Worm (Caenorhabditis elegans) whole organism, midembryonic: Measurements from ENCODE around the gene chpf-2.

Experiments
- T22C8.4 ChIP-seq: fragments of 200-800 bp; sonication (Bioruptor generic); IDR thresholded peaks from 2 replicates; pipeline ENCODE4 v1.3.6; 2022; ENCODE audit warnings: missing genetic modification characterization, missing compliant biosample characterization
- cog-1 ChIP-seq: sonication (generic microtip); optimal IDR thresholded peaks from 2 replicates; lab custom pipeline; 2016; ENCODE audit warnings: missing genetic modification characterization, missing compliant biosample characterization
- flt-1 ChIP-seq: fragments of 200-800 bp; sonication (Bioruptor generic); IDR thresholded peaks from 2 replicates; pipeline ENCODE4 v1.3.6; 2022; ENCODE audit warnings: missing genetic modification characterization, missing compliant biosample characterization
- klf-2 ChIP-seq: fragments of 200-800 bp; sonication (Bioruptor generic); conservative IDR thresholded peaks from 2 replicates; pipeline ENCODE4 v1.3.6; 2022; ENCODE audit warnings: missing genetic modification reagents, missing genetic modification characterization, missing compliant biosample characterization
- med-1 ChIP-seq: sonication (generic microtip); optimal IDR thresholded peaks from 2 replicates; lab custom pipeline; 2017; ENCODE audit warnings: missing genetic modification characterization, mild to moderate bottlenecking, missing compliant biosample characterization, antibody characterized with exemption, missing genetic modification reagents; ENCODE audit not compliant: insufficient read depth
- ref-1 ChIP-seq: fragments of 200-800 bp; sonication (Bioruptor generic); conservative IDR thresholded peaks from 2 replicates; pipeline ENCODE4 v1.3.6; 2022; ENCODE audit warnings: missing genetic modification reagents, missing genetic modification characterization, missing compliant biosample characterization
- tab-1 ChIP-seq: fragments of 200-800 bp; sonication (Bioruptor generic); IDR thresholded peaks from 2 replicates; pipeline ENCODE4 v1.3.6; 2022; ENCODE audit warnings: missing genetic modification characterization, missing compliant biosample characterization
- ztf-23 ChIP-seq: fragments of 200-800 bp; sonication (Bioruptor generic); IDR thresholded peaks from 2 replicates; pipeline ENCODE4 v1.3.6; 2022; ENCODE audit warnings: missing genetic modification reagents, missing genetic modification characterization, missing compliant biosample characterization
- ztf-29 ChIP-seq: fragments of 200-800 bp; sonication (Bioruptor generic); IDR thresholded peaks from 2 replicates; pipeline ENCODE4 v1.3.6; 2022; ENCODE audit warnings: missing genetic modification reagents, missing genetic modification characterization, missing compliant biosample characterization

- TF ChIP-seq cog-1 (no peak), ztf-29 (GFP tag; lab: Robert Waterston, UW) (no peak), tab-1 (GFP tag; lab: Robert Waterston, UW) (no peak), flt-1 (GFP tag; lab: Robert Waterston, UW) (no peak), klf-2 (GFP tag; lab: Robert Waterston, UW) (no peak), med-1 (no peak), ref-1 (GFP tag; lab: Robert Waterston, UW) (no peak), ztf-23 (GFP tag; lab: Robert Waterston, UW) (no peak), T22C8.4 (GFP tag; lab: Robert Waterston, UW) (no peak)
Observed at ce11 chrV:3011394-3011793, 27.8 kb downstream of the chpf-2 start, which contains the start of gene srw-135.
